Worm (Caenorhabditis elegans) whole organism, L4 larva: ENCODE measurements around the gene K06H6.1.

Source experiments
- F37D6.2 ChIP-seq: sonication (generic microtip); optimal IDR thresholded peaks from 2 replicates; lab custom pipeline; 2016; ENCODE audit warnings: mild to moderate bottlenecking, missing genetic modification characterization, missing compliant biosample characterization
- F49E8.2 ChIP-seq: sonication (generic microtip); optimal IDR thresholded peaks from 2 replicates; lab custom pipeline; 2016; ENCODE audit warnings: missing compliant biosample characterization, mild to moderate bottlenecking, missing genetic modification characterization, borderline replicate concordance
- R02D3.7 ChIP-seq: fragments of 150-350 bp; sonication (generic microtip); optimal IDR thresholded peaks from 3 replicates; lab custom pipeline; 2014; ENCODE audit warnings: missing biosample characterization, missing genetic modification characterization
- T20F7.1 ChIP-seq: fragments of 200-800 bp; sonication (Bioruptor generic); optimal IDR thresholded peaks from 2 replicates; lab custom pipeline; 2018; ENCODE audit warnings: mild to moderate bottlenecking, missing genetic modification characterization, missing compliant biosample characterization
- Y105C5A.15 ChIP-seq: fragments of 200-800 bp; sonication (Bioruptor generic); IDR thresholded peaks from 2 replicates; pipeline ENCODE4 v1.3.6; 2022; ENCODE audit warnings: missing genetic modification characterization, missing compliant biosample characterization
- Y75B8A.6 ChIP-seq: fragments of 200-800 bp; sonication (Bioruptor generic); IDR thresholded peaks from 2 replicates; pipeline ENCODE4 v1.3.6; 2022; ENCODE audit warnings: missing genetic modification reagents, missing genetic modification characterization, missing compliant biosample characterization
- ceh-28 ChIP-seq: fragments of 150-350 bp; optimal IDR thresholded peaks from 2 replicates; lab custom pipeline; 2014; ENCODE audit warnings: missing biosample characterization, missing genetic modification reagents, missing genetic modification characterization
- ceh-62 ChIP-seq: sonication (generic microtip); optimal IDR thresholded peaks from 2 replicates; lab custom pipeline; 2017; ENCODE audit warnings: missing biosample characterization, missing genetic modification characterization
- ces-1 ChIP-seq: fragments of 150-350 bp; sonication (generic microtip); optimal IDR thresholded peaks from 4 replicates; lab custom pipeline; 2014; ENCODE audit warnings: missing biosample characterization, missing genetic modification reagents, missing genetic modification characterization
- daf-12 ChIP-seq: fragments of 150-350 bp; optimal IDR thresholded peaks from 2 replicates; lab custom pipeline; 2014; ENCODE audit warnings: missing biosample characterization, missing genetic modification reagents, missing genetic modification characterization
- daf-16 ChIP-seq, 3 experiments: sonication (generic microtip); optimal IDR thresholded peaks; 2 replicates each; lab custom pipeline; 2016 to 2017; ENCODE audit warnings: missing genetic modification characterization in 3 of 3, missing genetic modification reagents in 3 of 3, mild to moderate bottlenecking in 2 of 3, missing compliant biosample characterization in 2 of 3, missing biosample characterization in 1 of 3, moderate library complexity in 1 of 3
- dmd-6 ChIP-seq: fragments of 200-800 bp; sonication (Bioruptor generic); IDR thresholded peaks from 2 replicates; pipeline ENCODE4 v1.3.6; 2022; ENCODE audit warnings: missing genetic modification reagents, missing genetic modification characterization, missing compliant biosample characterization
- dmd-8 ChIP-seq: fragments of 200-800 bp; sonication (Bioruptor generic); IDR thresholded peaks from 2 replicates; pipeline ENCODE4 v1.3.6; 2022; ENCODE audit warnings: missing genetic modification characterization, missing compliant biosample characterization
- dmd-9 ChIP-seq: fragments of 200-800 bp; sonication (Bioruptor generic); IDR thresholded peaks from 2 replicates; pipeline ENCODE4 v1.3.6; 2022; ENCODE audit warnings: missing genetic modification reagents, missing genetic modification characterization, missing compliant biosample characterization
- dpl-1 ChIP-seq: fragments of 150-350 bp; optimal IDR thresholded peaks from 2 replicates; lab custom pipeline; 2014; ENCODE audit warnings: missing biosample characterization, missing genetic modification reagents, missing genetic modification characterization
- duxl-1 ChIP-seq: sonication (generic microtip); optimal IDR thresholded peaks from 2 replicates; lab custom pipeline; 2016; ENCODE audit warnings: mild to moderate bottlenecking, missing genetic modification characterization, moderate library complexity, missing compliant biosample characterization; ENCODE audit not compliant: poor library complexity
- fos-1 ChIP-seq: fragments of 150-350 bp; optimal IDR thresholded peaks from 2 replicates; lab custom pipeline; 2014; ENCODE audit warnings: missing biosample characterization, missing genetic modification characterization
- lin-13 ChIP-seq: fragments of 150-350 bp; optimal IDR thresholded peaks from 2 replicates; lab custom pipeline; 2014; ENCODE audit warnings: missing biosample characterization, missing genetic modification reagents, missing genetic modification characterization
- lin-15B ChIP-seq: fragments of 150-350 bp; sonication (generic microtip); optimal IDR thresholded peaks from 3 replicates; lab custom pipeline; 2014; ENCODE audit warnings: missing biosample characterization, missing genetic modification characterization
- lin-38 ChIP-seq: fragments of 200-800 bp; sonication (Bioruptor generic); IDR thresholded peaks from 2 replicates; pipeline ENCODE4 v1.3.6; 2022; ENCODE audit warnings: missing genetic modification reagents, missing genetic modification characterization, missing compliant biosample characterization
- lin-39 ChIP-seq: fragments of 150-350 bp; optimal IDR thresholded peaks from 2 replicates; lab custom pipeline; 2014; ENCODE audit warnings: missing biosample characterization, missing genetic modification reagents, missing genetic modification characterization
- madf-5 ChIP-seq, 2 experiments: fragments of 200-800 bp; sonication (Bioruptor generic); IDR thresholded peaks; 2 replicates each; pipeline ENCODE4 v1.3.6; 2022; ENCODE audit warnings: missing compliant biosample characterization in 2 of 2, missing genetic modification characterization in 2 of 2
- mdl-1 ChIP-seq, 2 experiments: fragments of 150-350 bp in 1 of 2; sonication (generic microtip) in 1 of 2; optimal IDR thresholded peaks; 2 replicates each; lab custom pipeline; 2014 to 2017; ENCODE audit warnings: missing biosample characterization in 2 of 2, missing genetic modification characterization in 2 of 2
- nhr-10 ChIP-seq: fragments of 150-350 bp; optimal IDR thresholded peaks from 2 replicates; lab custom pipeline; 2014; ENCODE audit warnings: missing biosample characterization, missing genetic modification characterization
- nhr-41 ChIP-seq: fragments of 200-800 bp; sonication (Bioruptor generic); IDR thresholded peaks from 2 replicates; pipeline ENCODE4 v1.3.6; 2022; ENCODE audit warnings: missing genetic modification reagents, missing genetic modification characterization, missing compliant biosample characterization
- nhr-42 ChIP-seq: fragments of 200-800 bp; sonication (Bioruptor generic); IDR thresholded peaks from 2 replicates; pipeline ENCODE4 v1.3.6; 2022; ENCODE audit warnings: missing genetic modification characterization, missing compliant biosample characterization
- nhr-48 ChIP-seq: sonication (generic microtip); optimal IDR thresholded peaks from 2 replicates; lab custom pipeline; 2016; ENCODE audit warnings: mild to moderate bottlenecking, missing genetic modification characterization, missing compliant biosample characterization
- pha-4 ChIP-seq, 2 experiments: fragments of 150-350 bp in 1 of 2; fragments of 200-800 bp in 1 of 2; sonication (Bioruptor generic) in 1 of 2; IDR thresholded peaks in 1 of 2; optimal IDR thresholded peaks in 1 of 2; 2 replicates each; pipeline versions ENCODE4 v1.3.6 to Lab custom; 2014 to 2022; ENCODE audit warnings: missing genetic modification characterization in 2 of 2, missing genetic modification reagents in 2 of 2, missing biosample characterization in 1 of 2, missing compliant biosample characterization in 1 of 2
- php-3 ChIP-seq: fragments of 200-800 bp; sonication (Bioruptor generic); IDR thresholded peaks from 2 replicates; pipeline ENCODE4 v1.3.6; 2022; ENCODE audit warnings: missing genetic modification reagents, missing genetic modification characterization, missing compliant biosample characterization
- saeg-2 ChIP-seq: fragments of 200-800 bp; sonication (Bioruptor generic); IDR thresholded peaks from 2 replicates; pipeline ENCODE4 v1.3.6; 2022; ENCODE audit warnings: missing genetic modification reagents, missing genetic modification characterization, missing compliant biosample characterization
- spr-3 ChIP-seq: fragments of 200-800 bp; sonication (Bioruptor generic); optimal IDR thresholded peaks from 2 replicates; lab custom pipeline; 2018; ENCODE audit warnings: mild to moderate bottlenecking, missing genetic modification characterization, missing compliant biosample characterization
- tra-1 ChIP-seq: fragments of 200-800 bp; sonication (Bioruptor generic); IDR thresholded peaks from 2 replicates; pipeline ENCODE4 v1.3.6; 2022; ENCODE audit warnings: missing genetic modification reagents, missing genetic modification characterization, missing compliant biosample characterization
- unc-62 ChIP-seq, 3 experiments: fragments of 150-350 bp in 1 of 3; sonication (generic microtip); optimal IDR thresholded peaks in 2 of 3; peaks in 1 of 3; 1 replicate in 1 of 3; 2 replicates in 2 of 3; lab custom pipeline; 2014 to 2017; ENCODE audit warnings: missing biosample characterization in 3 of 3, missing genetic modification characterization in 3 of 3, missing genetic modification reagents in 3 of 3, missing genotype in 1 of 3
- zip-11 ChIP-seq: fragments of 200-800 bp; sonication (Bioruptor generic); IDR thresholded peaks from 2 replicates; pipeline ENCODE4 v1.3.6; 2022; ENCODE audit warnings: missing genetic modification characterization, missing compliant biosample characterization
- ztf-11 ChIP-seq: fragments of 150-350 bp; optimal IDR thresholded peaks from 2 replicates; lab custom pipeline; 2014; ENCODE audit warnings: missing biosample characterization, missing genetic modification characterization

The K06H6.1 gene

DNA sequence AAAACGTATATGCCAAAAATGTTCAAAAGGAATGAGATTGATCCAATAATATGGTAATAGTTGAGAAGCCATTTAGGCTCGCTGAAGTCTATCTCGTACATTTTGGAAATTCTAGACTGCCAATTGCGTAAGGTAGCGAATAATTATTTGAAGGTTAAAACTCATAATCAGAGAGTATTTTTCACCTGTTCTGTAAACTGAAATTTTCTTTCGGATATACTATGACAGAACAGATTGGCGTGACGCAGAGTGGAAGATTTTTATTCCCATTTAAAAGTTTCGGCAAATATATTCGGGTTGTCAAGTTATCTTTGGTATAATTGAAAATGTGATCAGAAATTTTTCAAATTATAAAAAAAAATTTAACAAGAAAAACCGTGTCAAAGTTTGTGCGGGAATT, 19.8 kb upstream of the K06H6.1 start, which contains the start of gene sri-72:
Gene sri-72, minus strand, starts transcription at position 101 of the 400 bp plus-strand sequence.
- TF ChIP-seq tra-1 (no peak), ceh-28 (tag; lab: Kevin White, UChicago) (no peak), mdl-1 (tag; optimal IDR thresholded peaks at IDR 0.05; lab: Kevin White, UChicago) (no peak)
- TF ChIP-seq, all 104 proteins: peak for 0

DNA sequence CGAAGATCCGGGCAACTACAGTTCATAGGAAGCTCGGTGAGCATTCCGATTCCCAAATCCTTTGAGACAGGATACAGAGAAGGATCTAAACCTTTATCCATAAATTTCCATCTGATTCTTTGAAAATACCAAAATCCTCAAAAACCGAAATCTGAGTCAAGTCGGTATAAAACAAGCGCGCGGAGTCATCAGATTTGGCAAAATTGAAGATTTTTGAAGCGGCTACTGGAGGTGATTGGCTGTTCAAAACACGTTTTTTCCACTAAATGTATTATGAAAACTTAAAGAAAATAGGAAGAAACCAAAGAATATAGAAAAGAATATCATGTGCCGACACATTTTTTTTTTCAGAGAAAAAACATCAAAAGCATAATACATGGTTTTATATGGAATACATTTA, 13.3 kb upstream of the K06H6.1 start, which contains the start of gene C14C6.13:
Gene C14C6.13, minus strand, starts transcription at position 101 of the 400 bp plus-strand sequence.
- TF ChIP-seq pha-4 (GFP tag; IDR thresholded peaks at IDR 0.05; lab: Robert Waterston, UW) (no peak), pha-4 (tag; optimal IDR thresholded peaks at IDR 0.05; lab: Kevin White, UChicago) (no peak), duxl-1 (tag; lab: Kevin White, UChicago) (no peak), dpl-1 (GFP tag; lab: Kevin White, UChicago) (no peak), lin-39 (tag; lab: Kevin White, UChicago) (no peak), zip-11 (GFP tag; lab: Robert Waterston, UW) (no peak), ceh-62 (tag; lab: Kevin White, UChicago) (no peak), lin-38 (GFP tag; lab: Robert Waterston, UW) (no peak), nhr-48 (tag; lab: Kevin White, UChicago) (no peak), dmd-8 (GFP tag; lab: Robert Waterston, UW) (no peak), nhr-10 (no peak), tra-1 (no peak), fos-1 (tag; lab: Kevin White, UChicago) (no peak), dmd-9 (no peak), Y105C5A.15 (GFP tag; lab: Robert Waterston, UW) (no peak), ztf-11 (no peak), R02D3.7 (tag; lab: Kevin White, UChicago) (no peak), Y75B8A.6 (GFP tag; lab: Robert Waterston, UW) (no peak), ces-1 (GFP tag; lab: Kevin White, UChicago) (no peak), nhr-42 (GFP tag; lab: Robert Waterston, UW) (no peak)

DNA sequence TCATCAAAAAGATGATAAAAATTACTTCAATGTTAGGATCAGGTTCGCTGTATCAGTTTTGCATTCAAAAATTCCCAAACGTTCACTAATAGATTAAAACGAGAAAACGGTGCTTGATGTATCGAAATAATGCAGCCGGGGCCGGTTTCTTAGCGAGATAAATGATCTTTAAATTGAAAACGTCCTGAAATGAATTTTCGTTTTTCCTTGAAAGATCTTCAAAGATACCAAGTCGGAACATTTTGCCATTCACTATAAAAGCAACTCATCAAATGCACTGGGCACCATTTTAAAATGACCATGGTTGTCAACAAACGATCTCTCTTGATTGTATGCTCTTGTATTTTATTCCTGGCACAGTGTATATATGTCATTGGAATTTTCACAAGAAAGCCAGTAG, 11.8 kb upstream of the K06H6.1 start, which contains the start of gene K06H6.5:
Gene K06H6.5, plus strand, starts transcription at position 301 of the 400 bp plus-strand sequence.
- TF ChIP-seq spr-3 (GFP tag; lab: Kevin White, UChicago), result no peak
- no peak for TF ChIP-seq daf-16 (GFP tag; optimal IDR thresholded peaks at IDR 0.05; lab: Kevin White, UChicago)
- no peak for TF ChIP-seq daf-16 (tag; optimal IDR thresholded peaks at IDR 0.05; lab: Kevin White, UChicago)
- TF ChIP-seq dmd-6 (GFP tag; lab: Robert Waterston, UW), result no peak
- no peak for TF ChIP-seq saeg-2 (GFP tag; lab: Robert Waterston, UW)
- TF ChIP-seq F37D6.2 (tag; lab: Kevin White, UChicago), result no peak
- no peak for TF ChIP-seq lin-15B (tag; lab: Kevin White, UChicago)
- no peak for TF ChIP-seq madf-5 (GFP tag; IDR thresholded peaks at IDR 0.05; lab: Robert Waterston, UW)
- no peak for TF ChIP-seq php-3 (GFP tag; lab: Robert Waterston, UW)
- no peak for TF ChIP-seq T20F7.1
- no peak for TF ChIP-seq unc-62 (GFP tag; optimal IDR thresholded peaks at IDR 0.05 in 1 of 2; lab: Kevin White, UChicago)
- TF ChIP-seq unc-62 (tag; optimal IDR thresholded peaks at IDR 0.05; lab: Kevin White, UChicago), result no peak
- no peak for TF ChIP-seq pha-4 (GFP tag; IDR thresholded peaks at IDR 0.05; lab: Robert Waterston, UW)
- TF ChIP-seq pha-4 (tag; optimal IDR thresholded peaks at IDR 0.05; lab: Kevin White, UChicago), result no peak
- no peak for TF ChIP-seq lin-13 (GFP tag; lab: Kevin White, UChicago)
- no peak for TF ChIP-seq nhr-41
- TF ChIP-seq daf-12 (tag; lab: Kevin White, UChicago), result no peak
- TF ChIP-seq lin-39 (tag; lab: Kevin White, UChicago), result no peak

DNA sequence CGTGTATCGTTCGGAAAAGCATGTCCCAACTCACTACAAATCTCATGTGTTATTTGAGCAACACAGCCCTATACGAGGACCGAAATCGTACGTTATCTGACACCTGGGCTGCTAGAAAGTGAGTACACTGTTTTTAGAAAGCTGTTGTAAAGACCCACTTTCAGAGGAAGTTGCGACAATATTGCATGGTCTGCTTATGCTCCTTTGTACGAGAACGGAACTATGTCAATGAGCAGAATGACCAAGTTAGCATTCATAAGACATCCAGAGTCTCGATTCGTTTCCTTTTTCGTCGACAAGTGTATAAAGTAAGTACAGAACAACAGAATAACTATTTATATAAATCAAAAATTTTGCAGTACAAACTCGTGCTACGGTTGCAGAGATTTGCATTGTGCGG, 11.0 kb upstream of the K06H6.1 start:
- TF ChIP-seq F49E8.2, result no peak
- TF ChIP-seq unc-62 (GFP tag; optimal IDR thresholded peaks at IDR 0.05 in 1 of 2; lab: Kevin White, UChicago), result peak in 1 of 2 experiments; percentile 97
- TF ChIP-seq unc-62 (tag; optimal IDR thresholded peaks at IDR 0.05; lab: Kevin White, UChicago), result no peak
